Fruit fly (Drosophila melanogaster) whole organism, wandering third instar larva: ENCODE measurements around the gene CG17211.

Source experiments
- Abd-B ChIP-seq: fragments of >200 bp; optimal IDR thresholded peaks from 2 replicates; lab custom pipeline; 2017; ENCODE audit warnings: missing biosample characterization, missing genetic modification characterization
- CG32264 ChIP-seq: fragments of 200-800 bp; sonication (Bioruptor generic); optimal IDR thresholded peaks from 2 replicates; lab custom pipeline; 2016; ENCODE audit warnings: missing biosample characterization, missing genetic modification characterization
- CrebA ChIP-seq: fragments of 200-800 bp; sonication (Bioruptor generic); optimal IDR thresholded peaks from 2 replicates; lab custom pipeline; 2016; ENCODE audit warnings: missing biosample characterization, mild to moderate bottlenecking, missing genetic modification characterization, borderline replicate concordance
- Dfd ChIP-seq: fragments of >200 bp; optimal IDR thresholded peaks from 2 replicates; lab custom pipeline; 2017; ENCODE audit warnings: missing biosample characterization, missing genetic modification characterization
- GATAd ChIP-seq: sonication (Bioruptor generic); optimal IDR thresholded peaks from 2 replicates; lab custom pipeline; 2016; ENCODE audit warnings: missing biosample characterization, missing genetic modification characterization
- Hnf4 ChIP-seq: fragments of 200-800 bp; sonication (Bioruptor generic); optimal IDR thresholded peaks from 2 replicates; lab custom pipeline; 2016; ENCODE audit warnings: missing biosample characterization, mild to moderate bottlenecking, missing genetic modification characterization
- Hr78 ChIP-seq: fragments of >200 bp; optimal IDR thresholded peaks from 2 replicates; lab custom pipeline; 2017; ENCODE audit warnings: missing biosample characterization, missing genetic modification characterization
- Jra ChIP-seq: sonication (Bioruptor generic); optimal IDR thresholded peaks from 2 replicates; lab custom pipeline; 2016; ENCODE audit warnings: missing biosample characterization, missing genetic modification characterization
- Mio ChIP-seq: sonication (Bioruptor generic); optimal IDR thresholded peaks from 2 replicates; lab custom pipeline; 2016; ENCODE audit warnings: missing biosample characterization, missing genetic modification characterization
- Myc ChIP-seq: fragments of >200 bp; optimal IDR thresholded peaks from 2 replicates; lab custom pipeline; 2017
- N ChIP-seq: fragments of >200 bp; optimal IDR thresholded peaks from 2 replicates; lab custom pipeline; 2018; ENCODE audit warnings: missing biosample characterization, missing external identifiers, missing genetic modification characterization
- OdsH ChIP-seq: fragments of 200-800 bp; sonication (Bioruptor generic); optimal IDR thresholded peaks from 2 replicates; lab custom pipeline; 2016; ENCODE audit warnings: missing biosample characterization, mild to moderate bottlenecking, missing genetic modification characterization
- Rel ChIP-seq, 2 experiments: fragments of 200-800 bp; sonication (Bioruptor generic) in 1 of 2; optimal IDR thresholded peaks; 2 replicates in 1 of 2; 3 replicates in 1 of 2; lab custom pipeline; 2016 to 2019; ENCODE audit warnings: mild to moderate bottlenecking in 2 of 2, missing biosample characterization in 2 of 2, missing genetic modification characterization in 2 of 2, moderate library complexity in 1 of 2
- Sp1 ChIP-seq: fragments of 200-800 bp; sonication (Bioruptor generic); optimal IDR thresholded peaks from 3 replicates; lab custom pipeline; 2019; ENCODE audit warnings: missing biosample characterization, mild to moderate bottlenecking, missing genetic modification characterization, moderate library complexity
- Vsx2 ChIP-seq: fragments of 200-300, 225-300 bp; sonication (Bioruptor generic); optimal IDR thresholded peaks from 2 replicates; lab custom pipeline; 2018; ENCODE audit warnings: missing biosample characterization, missing genetic modification characterization; ENCODE audit not compliant: partially characterized antibody
- br ChIP-seq: fragments of 200-800 bp; sonication (Bioruptor generic); optimal IDR thresholded peaks from 2 replicates; lab custom pipeline; 2016; ENCODE audit warnings: missing biosample characterization, missing genetic modification characterization
- brk ChIP-seq: fragments of 200-800 bp; sonication (Bioruptor generic); optimal IDR thresholded peaks from 2 replicates; lab custom pipeline; 2016; ENCODE audit warnings: missing biosample characterization, mild to moderate bottlenecking, missing genetic modification characterization
- dl ChIP-seq, 2 experiments: fragments of 175-275, 200-275 bp in 1 of 2; fragments of 200-275 bp in 1 of 2; sonication (Bioruptor generic); optimal IDR thresholded peaks; lab custom pipeline; 2018; ENCODE audit warnings: mild to moderate bottlenecking in 2 of 2, missing biosample characterization in 2 of 2, missing genetic modification characterization in 2 of 2, moderate library complexity in 2 of 2; ENCODE audit not compliant: partially characterized antibody in 2 of 2, insufficient read depth in 1 of 2
- dmrt93B ChIP-seq: fragments of 200-800 bp; sonication (Bioruptor generic); optimal IDR thresholded peaks from 2 replicates; lab custom pipeline; 2018; ENCODE audit warnings: missing biosample characterization, mild to moderate bottlenecking, missing genetic modification characterization
- ey ChIP-seq: fragments of 200-800 bp; sonication (Bioruptor generic); optimal IDR thresholded peaks from 2 replicates; lab custom pipeline; 2016; ENCODE audit warnings: missing biosample characterization, missing genetic modification characterization
- fru ChIP-seq: fragments of 200-800 bp; sonication (Bioruptor generic); optimal IDR thresholded peaks from 3 replicates; lab custom pipeline; 2016; ENCODE audit warnings: missing biosample characterization, mild to moderate bottlenecking, missing genetic modification characterization
- h ChIP-seq: fragments of 200-800 bp; sonication (Bioruptor generic); optimal IDR thresholded peaks from 3 replicates; lab custom pipeline; 2016; ENCODE audit warnings: missing biosample characterization, mild to moderate bottlenecking, missing genetic modification characterization
- lola ChIP-seq: fragments of >200 bp; optimal IDR thresholded peaks from 2 replicates; lab custom pipeline; 2017; ENCODE audit warnings: missing biosample characterization, missing genetic modification characterization
- psq ChIP-seq: fragments of 200-800 bp; sonication (Bioruptor generic); optimal IDR thresholded peaks from 3 replicates; lab custom pipeline; 2017; ENCODE audit warnings: missing biosample characterization, mild to moderate bottlenecking, missing genetic modification characterization, moderate library complexity
- sv ChIP-seq: fragments of 200-800 bp; sonication (Bioruptor generic); optimal IDR thresholded peaks from 3 replicates; lab custom pipeline; 2016; ENCODE audit warnings: missing biosample characterization, missing genetic modification characterization
- tai ChIP-seq: sonication (Bioruptor generic); optimal IDR thresholded peaks from 2 replicates; lab custom pipeline; 2016; ENCODE audit warnings: missing biosample characterization, missing genetic modification characterization
- usp ChIP-seq: fragments of >200 bp; optimal IDR thresholded peaks from 2 replicates; lab custom pipeline; 2017; ENCODE audit warnings: missing biosample characterization, missing genetic modification characterization
- woc ChIP-seq: sonication (Bioruptor generic); optimal IDR thresholded peaks from 2 replicates; lab custom pipeline; 2016; ENCODE audit warnings: missing biosample characterization, mild to moderate bottlenecking, missing genetic modification characterization

CG17211 gene

dm6 chr2L:12161467-12161866, 47.3 kb downstream of the CG17211 start, which contains the start of gene CG31861:
CG31861 (plus strand) TSS chr2L:12161767.
- no peak for TF ChIP-seq CrebA
- TF ChIP-seq Dfd (GFP tag; lab: Kevin White, UChicago): no peak
- no peak for TF ChIP-seq CG32264
- no peak for TF ChIP-seq tai
- TF ChIP-seq psq (GFP tag; lab: Kevin White, UChicago): no peak
- TF ChIP-seq N (GFP tag; lab: Kevin White, UChicago): no peak
- no peak for TF ChIP-seq Sp1
- no peak for TF ChIP-seq lola (GFP tag; lab: Kevin White, UChicago)
- TF ChIP-seq h (GFP tag; lab: Kevin White, UChicago): no peak
- no peak for TF ChIP-seq br (GFP tag; lab: Kevin White, UChicago)
- no peak for TF ChIP-seq dl (GFP tag; optimal IDR thresholded peaks at IDR 0.05; lab: Kevin White, UChicago; ENCODE audit: insufficient read depth in 1 of 2, partially characterized antibody in 2 of 2)
- no peak for TF ChIP-seq Rel (GFP tag; optimal IDR thresholded peaks at IDR 0.05; lab: Kevin White, UChicago)
- no peak for TF ChIP-seq Rel (tag; optimal IDR thresholded peaks at IDR 0.05; lab: Kevin White, UChicago)

DNA sequence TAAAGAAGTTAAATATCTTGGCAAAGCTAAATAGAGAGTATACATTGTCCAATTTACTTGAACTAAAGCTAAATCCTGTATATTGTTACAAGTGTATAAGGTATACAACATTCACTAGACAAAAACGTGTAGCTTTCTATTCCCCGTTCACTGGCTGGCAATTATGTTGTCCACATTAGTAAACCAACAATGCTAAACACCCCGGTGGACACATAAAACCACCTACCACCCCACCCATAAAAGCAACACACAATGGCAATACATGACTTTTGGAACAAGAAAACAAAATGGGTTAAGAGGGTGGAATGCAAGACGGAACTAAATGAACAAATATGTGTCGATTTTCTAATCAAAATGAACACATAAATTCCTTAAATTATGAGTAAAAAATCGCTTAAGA, 49.8 kb downstream of the CG17211 start, which contains the start of gene ZnT33D:
Gene ZnT33D (plus strand): TSS at position 301 of the 400 bp plus-strand sequence.
- no peak for TF ChIP-seq psq (GFP tag; lab: Kevin White, UChicago)
- TF ChIP-seq sv (GFP tag; lab: Kevin White, UChicago): no peak
- TF ChIP-seq h (GFP tag; lab: Kevin White, UChicago): no peak
- no peak for TF ChIP-seq dl (GFP tag; optimal IDR thresholded peaks at IDR 0.05; lab: Kevin White, UChicago; ENCODE audit: insufficient read depth in 1 of 2, partially characterized antibody in 2 of 2)
- TF ChIP-seq lola (GFP tag; lab: Kevin White, UChicago): no peak

- no peak for TF ChIP-seq h (GFP tag; lab: Kevin White, UChicago)
Measured at dm6 chr2L:12170250-12170649, 56.1 kb downstream of the CG17211 start, which contains the start of gene CG17217. CG17217 (plus strand) TSS chr2L:12170550.

DNA sequence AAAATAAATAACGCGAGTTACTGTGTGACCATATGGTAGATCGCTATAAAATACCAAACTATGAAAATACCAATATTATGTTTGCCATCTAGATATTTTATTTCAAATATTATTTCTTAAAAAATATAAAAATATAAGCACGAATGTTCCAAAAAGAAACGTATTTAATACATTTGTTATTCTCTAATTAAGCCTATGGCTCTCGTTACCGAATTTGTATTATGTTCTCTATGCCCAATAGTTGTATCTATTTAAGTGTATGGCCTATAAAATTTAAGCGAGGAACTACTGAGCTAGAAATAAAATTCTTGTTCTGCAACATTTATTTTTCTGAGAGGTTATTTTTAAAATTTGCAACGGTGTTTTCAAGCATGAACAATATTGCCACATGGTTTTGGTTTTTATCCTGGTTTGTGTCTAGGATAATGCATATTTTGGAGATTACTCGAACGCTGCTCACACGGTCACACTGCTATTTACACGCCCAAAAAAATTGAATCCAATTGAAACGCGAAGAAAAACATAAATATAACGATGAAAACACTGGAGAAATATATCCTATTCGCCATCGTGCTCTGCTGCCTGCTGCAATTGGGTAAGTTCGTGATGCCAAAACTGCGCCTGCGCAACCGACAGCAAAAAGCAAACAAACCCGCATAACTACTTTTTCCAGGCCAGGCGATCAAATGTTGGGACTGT, 58.5 kb downstream of the CG17211 start, which contains the start of the genes CG6583 and crok:
Gene CG6583 (minus strand): TSS at position 51 of the 699 bp plus-strand sequence.
Gene crok (plus strand): TSS at position 446 of the 699 bp plus-strand sequence.
- TF ChIP-seq Dfd (GFP tag; lab: Kevin White, UChicago) (no peak), dmrt93B (GFP tag; lab: Kevin White, UChicago) (no peak), woc (no peak), CG32264 (no peak), h (GFP tag; lab: Kevin White, UChicago) (no peak), fru (GFP tag; lab: Kevin White, UChicago) (no peak), Vsx2 (GFP tag; lab: Kevin White, UChicago) (no peak), brk (GFP tag; lab: Kevin White, UChicago) (no peak), usp (GFP tag; lab: Kevin White, UChicago) (no peak), Hnf4 (GFP tag; lab: Kevin White, UChicago) (no peak), Abd-B (GFP tag; lab: Kevin White, UChicago) (no peak), Jra (no peak), ey (no peak), Rel (GFP tag; optimal IDR thresholded peaks at IDR 0.05; lab: Kevin White, UChicago) (no peak), Rel (tag; optimal IDR thresholded peaks at IDR 0.05; lab: Kevin White, UChicago) (no peak), Myc (lab: Kevin White, UChicago) (no peak), sv (GFP tag; lab: Kevin White, UChicago) (no peak), Mio (GFP tag; lab: Kevin White, UChicago) (no peak), psq (GFP tag; lab: Kevin White, UChicago) (no peak)
- TF ChIP-seq, all 38 proteins: peak for 0

- TF ChIP-seq Hr78 (GFP tag; lab: Kevin White, UChicago): no peak
- no peak for TF ChIP-seq GATAd
- TF ChIP-seq OdsH (GFP tag; lab: Kevin White, UChicago): no peak
- TF ChIP-seq woc: no peak
- TF ChIP-seq N (GFP tag; lab: Kevin White, UChicago): no peak
- TF ChIP-seq Rel (GFP tag; optimal IDR thresholded peaks at IDR 0.05; lab: Kevin White, UChicago): no peak
- no peak for TF ChIP-seq Rel (tag; optimal IDR thresholded peaks at IDR 0.05; lab: Kevin White, UChicago)
Measured at dm6 chr2L:12174493-12175129, 60.5 kb downstream of the CG17211 start, which contains the start of gene bru1. bru1 (plus strand) TSS chr2L:12175004.
